Fruit fly (Drosophila melanogaster) S2 (cell line): ENCODE measurements around the gene CG3246.

Source experiments
- CG8478 ChIP-seq: fragments of >200 bp; optimal IDR thresholded peaks from 2 replicates; lab custom pipeline; 2018
- CTCF ChIP-seq, 2 experiments: fragments of >200 bp; optimal IDR thresholded peaks; 2 replicates each; lab custom pipeline; 2018

- TF ChIP-seq CG8478 (lab: Kevin White, UChicago) (no peak), CTCF (optimal IDR thresholded peaks at IDR 0.05; lab: Kevin White, UChicago) (peak; percentile 60 to 66)
Measured at dm6 chr2L:3469869-3470268, 8.1 kb upstream of the CG3246 start, which contains the start of the genes Pif1 and CG31776.
